Fruit fly (Drosophila melanogaster) whole organism, embryonic: ENCODE data around the gene CG32373.
A peak's percentile ranks its signal among the peaks of the same experiment; 100 is the strongest.

ENCODE experiments used
- Asciz ChIP-seq: fragments of 200-800 bp; sonication (Bioruptor generic); optimal IDR thresholded peaks from 2 replicates; lab custom pipeline; 2017; ENCODE audit warnings: missing biosample characterization, mild to moderate bottlenecking, missing genetic modification characterization, missing genetic modification reagents
- BEAF-32 ChIP-seq: fragments of 200-800 bp; sonication (Bioruptor generic); optimal IDR thresholded peaks from 3 replicates; lab custom pipeline; 2017; ENCODE audit warnings: missing biosample characterization, missing genetic modification characterization, mild to moderate bottlenecking, moderate library complexity, missing genetic modification reagents
- CG10959 ChIP-seq: fragments of 200-800 bp; sonication (Bioruptor generic); IDR thresholded peaks from 2 replicates; pipeline ENCODE4 v1.3.6; 2022; ENCODE audit warnings: missing biosample characterization, missing genetic modification characterization
- CG11085 ChIP-seq: fragments of 200-800 bp; sonication (Bioruptor generic); IDR thresholded peaks from 2 replicates; pipeline ENCODE4 v1.3.6; 2022; ENCODE audit warnings: missing biosample characterization, missing genetic modification characterization
- CG11560 ChIP-seq: fragments of 200-800 bp; sonication (Bioruptor generic); IDR thresholded peaks from 3 replicates; pipeline ENCODE4 v1.3.6; 2022; ENCODE audit warnings: missing biosample characterization, missing genetic modification characterization
- CG12659 ChIP-seq: fragments of 200-800 bp; sonication (Bioruptor generic); optimal IDR thresholded peaks from 3 replicates; lab custom pipeline; 2017; ENCODE audit warnings: mild to moderate bottlenecking, missing biosample characterization, missing genetic modification reagents, missing genetic modification characterization
- CG13123 ChIP-seq: fragments of 200-800 bp; sonication (Bioruptor generic); optimal IDR thresholded peaks from 2 replicates; lab custom pipeline; 2016; ENCODE audit warnings: missing biosample characterization, missing genetic modification characterization
- CG13624 ChIP-seq: fragments of 200-800 bp; sonication (Bioruptor generic); optimal IDR thresholded peaks from 2 replicates; lab custom pipeline; 2016; ENCODE audit warnings: missing biosample characterization, missing genetic modification characterization
- CG14014 ChIP-seq: fragments of 200-800 bp; sonication (Bioruptor generic); IDR thresholded peaks from 2 replicates; pipeline ENCODE4 v1.3.6; 2022; ENCODE audit warnings: missing biosample characterization, missing genetic modification characterization
- CG14965 ChIP-seq: fragments of 200-800 bp; sonication (Bioruptor generic); optimal IDR thresholded peaks from 2 replicates; lab custom pipeline; 2016; ENCODE audit warnings: missing biosample characterization, missing genetic modification characterization, borderline replicate concordance
- CG15514 ChIP-seq: fragments of 200-800 bp; sonication (Bioruptor generic); optimal IDR thresholded peaks from 3 replicates; lab custom pipeline; 2017; ENCODE audit warnings: missing biosample characterization, missing genetic modification characterization, mild to moderate bottlenecking, moderate library complexity, missing genetic modification reagents
- CG17361 ChIP-seq: fragments of 200-800 bp; sonication (Bioruptor generic); IDR thresholded peaks from 3 replicates; pipeline ENCODE4 v1.3.6; 2022; ENCODE audit warnings: missing biosample characterization, missing genetic modification characterization
- CG17612 ChIP-seq: fragments of 200-800 bp; sonication (Bioruptor generic); IDR thresholded peaks from 2 replicates; pipeline ENCODE4 v1.3.6; 2022; ENCODE audit warnings: missing biosample characterization, missing genetic modification characterization
- CG1832 ChIP-seq: fragments of 200-800 bp; sonication (Bioruptor generic); optimal IDR thresholded peaks from 2 replicates; lab custom pipeline; 2017; ENCODE audit warnings: missing biosample characterization, mild to moderate bottlenecking, missing genetic modification characterization, inconsistent platforms
- CG2199 ChIP-seq: fragments of 200-800 bp; sonication (Bioruptor generic); IDR thresholded peaks from 3 replicates; pipeline ENCODE4 v1.3.6; 2022; ENCODE audit warnings: missing biosample characterization, missing genetic modification characterization
- CG2712 ChIP-seq: fragments of 200-800 bp; optimal IDR thresholded peaks from 3 replicates; lab custom pipeline; 2019; ENCODE audit warnings: missing biosample characterization, mild to moderate bottlenecking, missing genetic modification characterization, moderate library complexity
- CG34224 ChIP-seq: fragments of 200-800 bp; sonication (Bioruptor generic); IDR thresholded peaks from 3 replicates; pipeline ENCODE4 v1.3.6; 2022; ENCODE audit warnings: missing biosample characterization, missing genetic modification characterization; ENCODE audit not compliant: partially characterized antibody
- CG3726 ChIP-seq: fragments of 200-800 bp; sonication (Bioruptor generic); IDR thresholded peaks from 3 replicates; pipeline ENCODE4, ENCODE4 v1.3.6; 2022; ENCODE audit warnings: missing biosample characterization, missing genetic modification characterization
- CG4360 ChIP-seq: fragments of 200-800 bp; sonication (Bioruptor generic); IDR thresholded peaks from 2 replicates; pipeline ENCODE4 v1.3.6; 2022; ENCODE audit warnings: missing biosample characterization, missing genetic modification characterization
- CG43689 ChIP-seq: fragments of 200-800 bp; sonication (Bioruptor generic); IDR thresholded peaks from 2 replicates; pipeline ENCODE4 v1.3.6; 2022; ENCODE audit warnings: missing biosample characterization, missing genetic modification characterization
- CG6791 ChIP-seq: fragments of 200-800 bp; sonication (Bioruptor generic); IDR thresholded peaks from 3 replicates; pipeline ENCODE4 v1.3.6; 2022; ENCODE audit warnings: missing biosample characterization, missing genetic modification characterization; ENCODE audit not compliant: partially characterized antibody
- CG9817 ChIP-seq: fragments of 200-800 bp; sonication (Bioruptor generic); optimal IDR thresholded peaks from 2 replicates; lab custom pipeline; 2018; ENCODE audit warnings: missing biosample characterization, mild to moderate bottlenecking, missing genetic modification characterization, moderate library complexity
- D ChIP-seq, 2 experiments: fragments of 200-800 bp in 1 of 2; fragments of >200 bp in 1 of 2; sonication (Bioruptor generic) in 1 of 2; optimal IDR thresholded peaks; 2 replicates in 1 of 2; 3 replicates in 1 of 2; lab custom pipeline; 2017; ENCODE audit warnings: mild to moderate bottlenecking in 1 of 2, missing biosample characterization in 1 of 2, missing genetic modification characterization in 1 of 2, missing genetic modification reagents in 1 of 2
- Dek ChIP-seq: fragments of 200-800 bp; sonication (Bioruptor generic); optimal IDR thresholded peaks from 3 replicates; lab custom pipeline; 2019; ENCODE audit warnings: missing biosample characterization, mild to moderate bottlenecking, missing genetic modification characterization, moderate library complexity
- Fer2 ChIP-seq: fragments of 200-800 bp; sonication (Bioruptor generic); optimal IDR thresholded peaks from 2 replicates; lab custom pipeline; 2018; ENCODE audit warnings: missing biosample characterization, mild to moderate bottlenecking, missing genetic modification characterization, moderate library complexity
- Fer3 ChIP-seq: fragments of 200-800 bp; sonication (Bioruptor generic); optimal IDR thresholded peaks from 2 replicates; lab custom pipeline; 2018; ENCODE audit warnings: missing biosample characterization, mild to moderate bottlenecking, missing genetic modification characterization, moderate library complexity
- H15 ChIP-seq: fragments of 200-800 bp; sonication (Bioruptor generic); IDR thresholded peaks from 3 replicates; pipeline ENCODE4 v1.3.6; 2022; ENCODE audit warnings: missing biosample characterization, missing genetic modification characterization
- HLH4C ChIP-seq: fragments of 200-800 bp; sonication (Bioruptor generic); IDR thresholded peaks from 3 replicates; pipeline ENCODE4 v1.3.6; 2022; ENCODE audit warnings: missing biosample characterization, missing genetic modification characterization; ENCODE audit not compliant: partially characterized antibody
- Hmx ChIP-seq: fragments of 200-800 bp; sonication (Bioruptor generic); optimal IDR thresholded peaks from 2 replicates; lab custom pipeline; 2016; ENCODE audit warnings: missing biosample characterization, missing genetic modification characterization
- Hr3 ChIP-seq: fragments of 200-800 bp; sonication (Bioruptor generic); optimal IDR thresholded peaks from 3 replicates; lab custom pipeline; 2016; ENCODE audit warnings: missing biosample characterization, missing genetic modification characterization
- NK7.1 ChIP-seq: fragments of 200-800 bp; sonication (Bioruptor generic); optimal IDR thresholded peaks from 3 replicates; lab custom pipeline; 2016; ENCODE audit warnings: missing biosample characterization, missing genetic modification characterization
- Sry-β ChIP-seq: fragments of 200-800 bp; sonication (Bioruptor generic); optimal IDR thresholded peaks from 2 replicates; lab custom pipeline; 2018; ENCODE audit warnings: missing biosample characterization, mild to moderate bottlenecking, missing genetic modification characterization, moderate library complexity
- bigmax ChIP-seq: fragments of 200-800 bp; sonication (Bioruptor generic); optimal IDR thresholded peaks from 2 replicates; lab custom pipeline; 2018; ENCODE audit warnings: missing biosample characterization, mild to moderate bottlenecking, missing genetic modification characterization
- btn ChIP-seq: fragments of 200-800 bp; sonication (Bioruptor generic); optimal IDR thresholded peaks from 2 replicates; lab custom pipeline; 2016; ENCODE audit warnings: missing biosample characterization, missing genetic modification characterization
- gsb-n ChIP-seq: fragments of 200-800 bp; sonication (Bioruptor generic); optimal IDR thresholded peaks from 3 replicates; lab custom pipeline; 2018; ENCODE audit warnings: missing biosample characterization, mild to moderate bottlenecking, missing genetic modification characterization
- ham ChIP-seq: fragments of 200-800 bp; sonication (Bioruptor generic); IDR thresholded peaks from 2 replicates; pipeline ENCODE4 v1.3.6; 2022; ENCODE audit warnings: missing biosample characterization, missing genetic modification characterization
- kah ChIP-seq: fragments of 200-800 bp; sonication (Bioruptor generic); optimal IDR thresholded peaks from 2 replicates; lab custom pipeline; 2018; ENCODE audit warnings: missing biosample characterization, mild to moderate bottlenecking, missing genetic modification characterization
- klu ChIP-seq: fragments of 200-800 bp; sonication (Bioruptor generic); IDR thresholded peaks from 2 replicates; pipeline ENCODE4 v1.3.6; 2022; ENCODE audit warnings: missing biosample characterization, missing genetic modification characterization
- lmd ChIP-seq: fragments of 200-800 bp; sonication (Bioruptor generic); IDR thresholded peaks from 2 replicates; pipeline ENCODE4 v1.3.6; 2022; ENCODE audit warnings: missing biosample characterization, missing genetic modification characterization
- odd ChIP-seq: fragments of 200-800 bp; sonication (Bioruptor generic); optimal IDR thresholded peaks from 2 replicates; lab custom pipeline; 2017; ENCODE audit warnings: missing biosample characterization, mild to moderate bottlenecking, missing genetic modification characterization
- pan ChIP-seq, 4 experiments: fragments of >200 bp in 3 of 4; fragments of 200-800 bp in 1 of 4; sonication (Bioruptor generic) in 1 of 4; optimal IDR thresholded peaks in 3 of 4; IDR thresholded peaks in 1 of 4; 2 replicates each; pipeline versions ENCODE4 v1.3.6 to Lab custom; 2017 to 2022; ENCODE audit warnings: missing biosample characterization in 2 of 4, missing genetic modification characterization in 2 of 4, mixed read lengths in 1 of 4
- repo ChIP-seq: fragments of 200-800 bp; sonication (Bioruptor generic); optimal IDR thresholded peaks from 2 replicates; lab custom pipeline; 2016; ENCODE audit warnings: missing biosample characterization, missing genetic modification characterization
- row ChIP-seq: fragments of 200-800 bp; sonication (Bioruptor generic); IDR thresholded peaks from 3 replicates; pipeline ENCODE4 v1.3.6; 2022; ENCODE audit warnings: missing biosample characterization, missing genetic modification characterization
- tll ChIP-seq, 2 experiments: fragments of 200-800 bp in 1 of 2; fragments of >200 bp in 1 of 2; sonication (Bioruptor generic) in 1 of 2; optimal IDR thresholded peaks; 2 replicates each; lab custom pipeline; 2017 to 2019; ENCODE audit warnings: missing biosample characterization in 2 of 2, missing genetic modification characterization in 2 of 2, mild to moderate bottlenecking in 1 of 2, moderate library complexity in 1 of 2
- tna ChIP-seq: fragments of 200-800 bp; sonication (Bioruptor generic); IDR thresholded peaks from 2 replicates; pipeline ENCODE4 v1.3.6; 2022; ENCODE audit warnings: missing biosample characterization, missing genetic modification characterization; ENCODE audit not compliant: partially characterized antibody
- ttk ChIP-seq: fragments of 200-800 bp; sonication (Bioruptor generic); IDR thresholded peaks from 2 replicates; pipeline ENCODE4 v2.1.2; 2022; ENCODE audit warnings: missing biosample characterization, missing genetic modification characterization
- vvl ChIP-seq: fragments of 200-800 bp; sonication (Bioruptor generic); IDR thresholded peaks from 2 replicates; pipeline ENCODE4 v1.3.6; 2022; ENCODE audit warnings: missing biosample characterization, missing genetic modification characterization

CG32373 gene

dm6 chr3L:7759835-7760780 lies 109.8 kb downstream of the CG32373 start, which contains the start of gene Hn (continued):
- TF ChIP-seq CG2712 (tag; lab: Kevin White, UChicago) = no peak
- TF ChIP-seq Dek (tag; lab: Kevin White, UChicago) = no peak
- no peak for TF ChIP-seq D (optimal IDR thresholded peaks at IDR 0.05; lab: Kevin White, UChicago)
- TF ChIP-seq D (GFP tag; optimal IDR thresholded peaks at IDR 0.05; lab: Kevin White, UChicago) = no peak
- TF ChIP-seq gsb-n = no peak
- no peak for TF ChIP-seq Fer2 (tag; lab: Kevin White, UChicago)
- no peak for TF ChIP-seq tna (GFP tag; lab: Robert Waterston, UW)
- no peak for TF ChIP-seq Asciz (GFP tag; lab: Kevin White, UChicago)
- peak; percentile 39; the same call in 2 of the 3 replicates for TF ChIP-seq row (GFP tag; lab: Robert Waterston, UW)
- TF ChIP-seq CG9817 = peak; percentile 23
- no peak for TF ChIP-seq tll (GFP tag; optimal IDR thresholded peaks at IDR 0.05; lab: Kevin White, UChicago)
- TF ChIP-seq CG10959 (GFP tag; lab: Robert Waterston, UW) = no peak
- no peak for TF ChIP-seq Hmx (GFP tag; lab: Kevin White, UChicago)
- no peak for TF ChIP-seq H15
- TF ChIP-seq CG3726 (GFP tag; lab: Robert Waterston, UW) = no peak
- peak; percentile 18 for TF ChIP-seq CG13624
- no peak for TF ChIP-seq ttk (GFP tag; lab: Robert Waterston, UW)
- TF ChIP-seq btn = no peak
- no peak for TF ChIP-seq ham (GFP tag; lab: Robert Waterston, UW)
- 0 out of 2 replicates have a peak, but pooled peaks have one; percentile 29 for TF ChIP-seq CG11085 (GFP tag; lab: Robert Waterston, UW)
- TF ChIP-seq CG14014 (GFP tag; lab: Robert Waterston, UW) = peak; percentile 22; the same call in 1 of the 2 replicates
- TF ChIP-seq CG13123 = no peak
- TF ChIP-seq CG11560 (tag; lab: Robert Waterston, UW) = no peak
- TF ChIP-seq CG4360 = no peak
- TF ChIP-seq BEAF-32 = no peak
- TF ChIP-seq HLH4C = no peak
- TF ChIP-seq CG14965 = no peak
- TF ChIP-seq CG43689 (GFP tag; lab: Robert Waterston, UW) = no peak
- TF ChIP-seq odd = no peak
- TF ChIP-seq CG34224 (GFP tag; lab: Robert Waterston, UW) = peak; percentile 20; the same call in 1 of the 3 replicates
- no peak for TF ChIP-seq Hr3 (GFP tag; lab: Kevin White, UChicago)
- TF ChIP-seq repo (GFP tag; lab: Kevin White, UChicago) = no peak
- TF ChIP-seq bigmax = no peak
- TF ChIP-seq CG1832 (GFP tag; lab: Kevin White, UChicago) = no peak
- TF ChIP-seq klu (GFP tag; lab: Robert Waterston, UW) = 0 out of 2 replicates have a peak, but pooled peaks have one; percentile 21
- TF ChIP-seq pan (optimal IDR thresholded peaks at IDR 0.05; lab: Kevin White, UChicago) = no peak
- TF ChIP-seq pan (GFP tag; optimal IDR thresholded peaks at IDR 0.05 in 1 of 2, IDR thresholded peaks at IDR 0.05 in 1 of 2) = no peak
- TF ChIP-seq lmd (GFP tag; lab: Robert Waterston, UW) = peak; percentile 39; the same call in 1 of the 2 replicates
- no peak for TF ChIP-seq CG15514 (GFP tag; lab: Kevin White, UChicago)
- TF ChIP-seq kah (GFP tag; lab: Kevin White, UChicago) = no peak
- no peak for TF ChIP-seq CG12659 (GFP tag; lab: Kevin White, UChicago)
- no peak for TF ChIP-seq Fer3
- TF ChIP-seq CG17361 (GFP tag; lab: Robert Waterston, UW) = no peak
- no peak for TF ChIP-seq vvl (GFP tag; lab: Robert Waterston, UW)
- no peak for TF ChIP-seq CG6791 (GFP tag; lab: Robert Waterston, UW)
- no peak for TF ChIP-seq Sry-β (GFP tag; lab: Kevin White, UChicago)
- no peak for TF ChIP-seq NK7.1 (GFP tag; lab: Kevin White, UChicago)
- no peak for TF ChIP-seq CG17612 (GFP tag; lab: Robert Waterston, UW)
- TF ChIP-seq CG2199 (GFP tag; lab: Robert Waterston, UW) = no peak
